Worm (Caenorhabditis elegans) whole organism, young adult: ENCODE measurements around the gene srsx-37.

ENCODE experiments used
- B0019.2 ChIP-seq: fragments of 200-800 bp; sonication (Bioruptor generic); conservative IDR thresholded peaks from 2 replicates; pipeline ENCODE4 v1.3.6; 2022; ENCODE audit warnings: missing genetic modification reagents, missing genetic modification characterization, missing compliant biosample characterization
- B0035.1 ChIP-seq: sonication (generic microtip); optimal IDR thresholded peaks from 2 replicates; lab custom pipeline; 2016; ENCODE audit warnings: missing genetic modification characterization, mild to moderate bottlenecking, missing compliant biosample characterization, missing genotype, missing genetic modification reagents
- D2030.7 ChIP-seq: fragments of 200-800 bp; sonication (Bioruptor generic); IDR thresholded peaks from 2 replicates; pipeline ENCODE4 v1.3.6; 2022; ENCODE audit warnings: missing genetic modification reagents, missing genetic modification characterization, missing compliant biosample characterization
- F37B4.10 ChIP-seq: fragments of 200-800 bp; sonication (Bioruptor generic); IDR thresholded peaks from 2 replicates; pipeline ENCODE4 v1.3.6; 2022; ENCODE audit warnings: missing genetic modification characterization, missing compliant biosample characterization
- F39B2.1 ChIP-seq: fragments of 200-800 bp; sonication (Bioruptor generic); IDR thresholded peaks from 2 replicates; pipeline ENCODE4 v1.3.6; 2022; ENCODE audit warnings: missing genetic modification reagents, missing genetic modification characterization, missing compliant biosample characterization
- F55B11.4 ChIP-seq: sonication (generic microtip); optimal IDR thresholded peaks from 2 replicates; lab custom pipeline; 2016; ENCODE audit warnings: missing compliant biosample characterization, missing genetic modification characterization, borderline replicate concordance; ENCODE audit not compliant: insufficient read depth
- K12H6.12 ChIP-seq: fragments of 200-800 bp; sonication (Bioruptor generic); optimal IDR thresholded peaks from 2 replicates; lab custom pipeline; 2018; ENCODE audit warnings: mild to moderate bottlenecking, missing genetic modification characterization, missing compliant biosample characterization
- Y67H2A.10 ChIP-seq: fragments of 200-800 bp; sonication (Bioruptor generic); conservative IDR thresholded peaks from 2 replicates; pipeline ENCODE4 v1.3.6; 2022; ENCODE audit warnings: missing genetic modification reagents, missing genetic modification characterization, missing compliant biosample characterization
- akir-1 ChIP-seq: fragments of 200-800 bp; sonication (Bioruptor generic); optimal IDR thresholded peaks from 2 replicates; lab custom pipeline; 2018; ENCODE audit warnings: mild to moderate bottlenecking, missing genetic modification characterization, moderate library complexity, missing compliant biosample characterization
- aptf-2 ChIP-seq: fragments of 200-800 bp; sonication (Bioruptor generic); conservative IDR thresholded peaks from 2 replicates; pipeline ENCODE4 v1.3.6; 2022; ENCODE audit warnings: missing genetic modification reagents, missing genetic modification characterization, missing compliant biosample characterization
- aptf-3 ChIP-seq: fragments of 200-800 bp; sonication (Bioruptor generic); IDR thresholded peaks from 2 replicates; pipeline ENCODE4 v1.3.6; 2022; ENCODE audit warnings: missing genetic modification characterization, missing compliant biosample characterization
- atf-7 ChIP-seq: sonication (generic microtip); optimal IDR thresholded peaks from 2 replicates; lab custom pipeline; 2017; ENCODE audit warnings: mild to moderate bottlenecking, missing genetic modification characterization, missing compliant biosample characterization
- attf-5 ChIP-seq: fragments of 200-800 bp; sonication (Bioruptor generic); optimal IDR thresholded peaks from 2 replicates; lab custom pipeline; 2018; ENCODE audit warnings: mild to moderate bottlenecking, missing genetic modification characterization, missing compliant biosample characterization
- ceh-100 ChIP-seq: fragments of 200-800 bp; sonication (Bioruptor generic); IDR thresholded peaks from 2 replicates; pipeline ENCODE4 v1.3.6; 2022; ENCODE audit warnings: missing genetic modification reagents, missing genetic modification characterization, missing compliant biosample characterization
- ceh-27 ChIP-seq: fragments of 200-800 bp; sonication (Bioruptor generic); optimal IDR thresholded peaks from 2 replicates; lab custom pipeline; 2018; ENCODE audit warnings: mild to moderate bottlenecking, missing genetic modification characterization, moderate library complexity, missing compliant biosample characterization
- ceh-58 ChIP-seq: fragments of 200-800 bp; sonication (Bioruptor generic); IDR thresholded peaks from 2 replicates; pipeline ENCODE4 v1.3.6; 2022; ENCODE audit warnings: missing genetic modification characterization, missing compliant biosample characterization
- ceh-91 ChIP-seq: fragments of 200-800 bp; sonication (Bioruptor generic); IDR thresholded peaks from 2 replicates; pipeline ENCODE4 v1.3.6; 2022; ENCODE audit warnings: missing genetic modification reagents, missing genetic modification characterization, missing compliant biosample characterization
- efl-1 ChIP-seq: fragments of 150-350 bp; optimal IDR thresholded peaks from 2 replicates; lab custom pipeline; 2014; ENCODE audit warnings: missing biosample characterization, missing genetic modification reagents, missing genetic modification characterization
- egl-18 ChIP-seq: fragments of 200-800 bp; sonication (Bioruptor generic); IDR thresholded peaks from 2 replicates; pipeline ENCODE4 v1.3.6; 2022; ENCODE audit warnings: missing genetic modification reagents, missing genetic modification characterization, missing compliant biosample characterization
- egrh-3 ChIP-seq: fragments of 200-800 bp; sonication (Bioruptor generic); IDR thresholded peaks from 2 replicates; pipeline ENCODE4 v1.3.6; 2022; ENCODE audit warnings: missing genetic modification reagents, missing genetic modification characterization, missing compliant biosample characterization
- ets-4 ChIP-seq: fragments of 200-800 bp; sonication (Bioruptor generic); optimal IDR thresholded peaks from 2 replicates; lab custom pipeline; 2018; ENCODE audit warnings: mild to moderate bottlenecking, missing genetic modification characterization, missing compliant biosample characterization
- hlh-26 ChIP-seq: fragments of 200-800 bp; sonication (Bioruptor generic); conservative IDR thresholded peaks from 2 replicates; pipeline ENCODE4 v1.3.6; 2022; ENCODE audit warnings: missing genetic modification reagents, missing genetic modification characterization, missing compliant biosample characterization
- hmg-1.2 ChIP-seq: fragments of 200-800 bp; sonication (Bioruptor generic); IDR thresholded peaks from 2 replicates; pipeline ENCODE4 v1.3.6; 2022; ENCODE audit warnings: missing genetic modification reagents, missing genetic modification characterization, missing compliant biosample characterization
- lin-26 ChIP-seq: fragments of 200-800 bp; sonication (Bioruptor generic); IDR thresholded peaks from 2 replicates; pipeline ENCODE4 v1.3.6; 2022; ENCODE audit warnings: missing genetic modification reagents, missing genetic modification characterization, missing compliant biosample characterization
- lin-35 ChIP-seq, 3 experiments: fragments of 150-350 bp in 2 of 3; sonication (generic microtip) in 1 of 3; optimal IDR thresholded peaks; 2 replicates each; lab custom pipeline; 2014 to 2018; ENCODE audit warnings: missing biosample characterization in 3 of 3, missing genetic modification characterization in 3 of 3, missing genetic modification reagents in 3 of 3
- lsl-1 ChIP-seq: fragments of 200-800 bp; sonication (Bioruptor generic); optimal IDR thresholded peaks from 2 replicates; lab custom pipeline; 2018; ENCODE audit warnings: mild to moderate bottlenecking, missing genetic modification characterization, moderate library complexity, missing compliant biosample characterization
- lsy-27 ChIP-seq: sonication (generic microtip); optimal IDR thresholded peaks from 2 replicates; lab custom pipeline; 2017; ENCODE audit warnings: missing genetic modification characterization, mild to moderate bottlenecking, missing compliant biosample characterization, antibody characterized with exemption, missing genotype, borderline replicate concordance; ENCODE audit not compliant: insufficient read depth
- madf-10 ChIP-seq: sonication (generic microtip); optimal IDR thresholded peaks from 2 replicates; lab custom pipeline; 2016; ENCODE audit warnings: mild to moderate bottlenecking, missing genetic modification characterization, missing compliant biosample characterization
- madf-3 ChIP-seq: fragments of 200-800 bp; sonication (Bioruptor generic); IDR thresholded peaks from 2 replicates; pipeline ENCODE4 v1.3.6; 2022; ENCODE audit warnings: missing genetic modification reagents, missing genetic modification characterization, missing compliant biosample characterization
- madf-8 ChIP-seq: fragments of 200-800 bp; sonication (Bioruptor generic); conservative IDR thresholded peaks from 2 replicates; pipeline ENCODE4 v1.3.6; 2022; ENCODE audit warnings: missing genetic modification reagents, missing genetic modification characterization, missing compliant biosample characterization
- mcd-1 ChIP-seq: fragments of 200-800 bp; sonication (Bioruptor generic); IDR thresholded peaks from 2 replicates; pipeline ENCODE4 v1.3.6; 2022; ENCODE audit warnings: missing genetic modification reagents, missing genetic modification characterization, missing compliant biosample characterization
- nfya-1 ChIP-seq: sonication (generic microtip); optimal IDR thresholded peaks from 2 replicates; lab custom pipeline; 2017; ENCODE audit warnings: antibody characterized with exemption, missing compliant biosample characterization, missing genetic modification characterization, borderline replicate concordance; ENCODE audit not compliant: insufficient read depth
- nhr-120 ChIP-seq: fragments of 200-800 bp; sonication (Bioruptor generic); IDR thresholded peaks from 2 replicates; pipeline ENCODE4 v1.3.6; 2022; ENCODE audit warnings: missing genetic modification characterization, missing compliant biosample characterization
- nhr-80 ChIP-seq: sonication (generic microtip); optimal IDR thresholded peaks from 2 replicates; lab custom pipeline; 2016; ENCODE audit warnings: missing genetic modification characterization, missing compliant biosample characterization
- pha-4 ChIP-seq: fragments of 150-350 bp; sonication (generic microtip); optimal IDR thresholded peaks from 2 replicates; lab custom pipeline; 2014; ENCODE audit warnings: missing biosample characterization, missing genetic modification reagents, missing genetic modification characterization
- snpc-3.4 ChIP-seq: sonication (generic microtip); optimal IDR thresholded peaks from 2 replicates; lab custom pipeline; 2017; ENCODE audit warnings: missing genetic modification characterization, mild to moderate bottlenecking, missing compliant biosample characterization, antibody characterized with exemption, moderate library complexity, missing genotype, missing genetic modification reagents
- sptf-2 ChIP-seq: fragments of 200-800 bp; sonication (Bioruptor generic); optimal IDR thresholded peaks from 2 replicates; lab custom pipeline; 2018; ENCODE audit warnings: mild to moderate bottlenecking, missing genetic modification characterization, missing compliant biosample characterization
- tbp1 ChIP-seq: fragments of 200-800 bp; sonication (Bioruptor generic); optimal IDR thresholded peaks from 2 replicates; lab custom pipeline; 2018; ENCODE audit warnings: mild to moderate bottlenecking, missing genetic modification characterization, missing compliant biosample characterization
- tlf-1 ChIP-seq: fragments of 200-800 bp; sonication (Bioruptor generic); optimal IDR thresholded peaks from 2 replicates; lab custom pipeline; 2018; ENCODE audit warnings: mild to moderate bottlenecking, missing genetic modification characterization, missing compliant biosample characterization
- unc-130 ChIP-seq: sonication (generic microtip); optimal IDR thresholded peaks from 2 replicates; lab custom pipeline; 2016; ENCODE audit warnings: missing genetic modification reagents, missing genetic modification characterization, missing compliant biosample characterization
- ztf-22 ChIP-seq: fragments of 200-800 bp; sonication (Bioruptor generic); optimal IDR thresholded peaks from 2 replicates; lab custom pipeline; 2018; ENCODE audit warnings: mild to moderate bottlenecking, missing genetic modification characterization, moderate library complexity, missing compliant biosample characterization
- ztf-28 ChIP-seq: fragments of 200-800 bp; sonication (Bioruptor generic); IDR thresholded peaks from 2 replicates; pipeline ENCODE4 v1.3.6; 2022; ENCODE audit warnings: missing genetic modification reagents, missing genetic modification characterization, missing compliant biosample characterization
- ztf-6 ChIP-seq: fragments of 200-800 bp; sonication (Bioruptor generic); IDR thresholded peaks from 2 replicates; pipeline ENCODE4 v1.3.6; 2022; ENCODE audit warnings: missing genetic modification reagents, missing genetic modification characterization, missing compliant biosample characterization

Gene srsx-37

ce11 chrV:15303625-15304024, 44.7 kb upstream of the srsx-37 start, which contains the start of gene srx-48:
Gene srx-48 (minus strand): TSS chrV:15303725.
- TF ChIP-seq madf-8 (GFP tag; lab: Robert Waterston, UW) (no peak), lin-26 (GFP tag; lab: Robert Waterston, UW) (no peak), unc-130 (GFP tag; lab: Kevin White, UChicago) (no peak), Y67H2A.10 (GFP tag; lab: Robert Waterston, UW) (no peak), B0019.2 (GFP tag; lab: Robert Waterston, UW) (no peak), K12H6.12 (tag; lab: Kevin White, UChicago) (no peak), snpc-3.4 (tag; lab: Kevin White, UChicago) (no peak), egl-18 (GFP tag; lab: Robert Waterston, UW) (no peak), sptf-2 (no peak), ceh-27 (GFP tag; lab: Kevin White, UChicago) (no peak), aptf-2 (GFP tag; lab: Robert Waterston, UW) (no peak), D2030.7 (GFP tag; lab: Robert Waterston, UW) (no peak), ztf-28 (GFP tag; lab: Robert Waterston, UW) (no peak), lin-35 (GFP tag; optimal IDR thresholded peaks at IDR 0.05; lab: Kevin White, UChicago) (no peak), nhr-120 (GFP tag; lab: Robert Waterston, UW) (no peak), tbp1 (GFP tag; lab: Kevin White, UChicago) (no peak), ztf-6 (no peak), aptf-3 (no peak), efl-1 (GFP tag; lab: Kevin White, UChicago) (no peak)
- TF ChIP-seq, all 124 proteins: peak for 0

DNA sequence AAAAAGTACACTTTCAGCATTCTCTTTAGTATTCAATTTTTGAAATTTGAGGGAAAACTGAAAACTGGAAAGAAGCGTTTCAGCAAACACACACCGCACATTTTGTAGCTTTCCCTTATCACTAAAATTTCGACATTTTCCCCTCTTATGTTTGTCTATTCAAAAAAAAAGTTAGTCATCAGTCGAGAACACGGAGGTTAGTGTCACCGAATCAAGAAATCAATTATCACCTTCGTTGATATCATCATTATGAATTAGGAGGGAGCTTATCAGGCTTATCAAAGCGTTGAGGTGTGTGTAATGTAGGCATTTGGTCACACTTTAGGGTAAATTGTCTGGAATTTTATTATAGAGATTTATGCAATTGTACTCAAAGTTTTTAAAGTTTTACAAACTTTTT, 39.6 kb upstream of the srsx-37 start, which contains the start of gene cpr-3:
cpr-3 (minus strand) TSS at position 104 of the 400 bp plus-strand sequence.
- TF ChIP-seq egl-18 (GFP tag; lab: Robert Waterston, UW) (no peak), ceh-58 (GFP tag; lab: Robert Waterston, UW) (no peak), tlf-1 (no peak), F55B11.4 (tag; lab: Kevin White, UChicago) (no peak), unc-130 (GFP tag; lab: Kevin White, UChicago) (no peak), ceh-91 (GFP tag; lab: Robert Waterston, UW) (no peak), F39B2.1 (GFP tag; lab: Robert Waterston, UW) (no peak), hmg-1.2 (GFP tag; lab: Robert Waterston, UW) (no peak), atf-7 (tag; lab: Kevin White, UChicago) (peak; percentile 69), madf-10 (tag; lab: Kevin White, UChicago) (peak; percentile 24), pha-4 (tag; lab: Kevin White, UChicago) (peak; percentile 23), hlh-26 (GFP tag; lab: Robert Waterston, UW) (no peak), nfya-1 (tag; lab: Kevin White, UChicago) (no peak), snpc-3.4 (tag; lab: Kevin White, UChicago) (no peak), madf-3 (GFP tag; lab: Robert Waterston, UW) (no peak), lsy-27 (tag; lab: Kevin White, UChicago) (no peak), B0035.1 (tag; lab: Kevin White, UChicago) (no peak), akir-1 (GFP tag; lab: Kevin White, UChicago) (no peak), lsl-1 (GFP tag; lab: Kevin White, UChicago) (no peak), egrh-3 (GFP tag; lab: Robert Waterston, UW) (no peak), F37B4.10 (GFP tag; lab: Robert Waterston, UW) (no peak), attf-5 (no peak), ztf-22 (GFP tag; lab: Kevin White, UChicago) (peak; percentile 88), madf-8 (GFP tag; lab: Robert Waterston, UW) (no peak), Y67H2A.10 (GFP tag; lab: Robert Waterston, UW) (no peak), nhr-80 (tag; lab: Kevin White, UChicago) (peak; percentile 97), ets-4 (GFP tag; lab: Kevin White, UChicago) (peak; percentile 83), mcd-1 (GFP tag; lab: Robert Waterston, UW) (no peak), ceh-100 (GFP tag; lab: Robert Waterston, UW) (no peak)
